Worm (Caenorhabditis elegans) whole organism, L3 larva: ENCODE measurements around the gene F33G12.7.
A peak's percentile ranks its signal among the peaks of the same experiment; 100 is the strongest.

Experiments
- R02D3.7 ChIP-seq: fragments of 150-350 bp; optimal IDR thresholded peaks from 2 replicates; lab custom pipeline; 2014; ENCODE audit warnings: missing biosample characterization, missing genetic modification characterization
- aly-2 ChIP-seq: fragments of 150-350 bp; optimal IDR thresholded peaks from 2 replicates; lab custom pipeline; 2014; ENCODE audit warnings: missing biosample characterization, missing genetic modification characterization
- ama-1 ChIP-seq: fragments of 150-350 bp; optimal IDR thresholded peaks from 2 replicates; lab custom pipeline; 2018
- ceh-16 ChIP-seq: sonication (generic microtip); optimal IDR thresholded peaks from 2 replicates; lab custom pipeline; 2017; ENCODE audit warnings: missing biosample characterization, missing genetic modification characterization
- ceh-28 ChIP-seq: fragments of 150-350 bp; optimal IDR thresholded peaks from 2 replicates; lab custom pipeline; 2014; ENCODE audit warnings: missing biosample characterization, missing genetic modification reagents, missing genetic modification characterization
- ceh-82 ChIP-seq: fragments of 150-350 bp; optimal IDR thresholded peaks from 2 replicates; lab custom pipeline; 2014; ENCODE audit warnings: missing biosample characterization, missing genetic modification characterization
- ceh-9 ChIP-seq: sonication (generic microtip); optimal IDR thresholded peaks from 2 replicates; lab custom pipeline; 2018; ENCODE audit warnings: missing biosample characterization, missing genetic modification characterization
- daf-12 ChIP-seq: fragments of 150-350 bp; optimal IDR thresholded peaks from 2 replicates; lab custom pipeline; 2014; ENCODE audit warnings: missing biosample characterization, missing genetic modification reagents, missing genetic modification characterization
- egl-27 ChIP-seq: sonication (generic microtip); optimal IDR thresholded peaks from 4 replicates; lab custom pipeline; 2017; ENCODE audit warnings: missing biosample characterization, missing genetic modification reagents, missing genetic modification characterization
- egl-5 ChIP-seq: fragments of 150-350 bp; optimal IDR thresholded peaks from 2 replicates; lab custom pipeline; 2017; ENCODE audit warnings: missing biosample characterization, missing genetic modification reagents, missing genetic modification characterization, inconsistent platforms
- elt-1 ChIP-seq: fragments of 150-350 bp; optimal IDR thresholded peaks from 2 replicates; lab custom pipeline; 2014; ENCODE audit warnings: missing biosample characterization, missing genetic modification characterization
- elt-2 ChIP-seq: sonication (generic microtip); optimal IDR thresholded peaks from 2 replicates; lab custom pipeline; 2016; ENCODE audit warnings: missing genetic modification reagents, mild to moderate bottlenecking, missing genetic modification characterization, missing compliant biosample characterization
- elt-3 ChIP-seq, 3 experiments: fragments of 150-350 bp in 1 of 3; sonication (generic microtip) in 2 of 3; optimal IDR thresholded peaks; 2 replicates in 2 of 3; 4 replicates in 1 of 3; lab custom pipeline; 2014 to 2017; ENCODE audit warnings: missing biosample characterization in 3 of 3, missing genetic modification characterization in 3 of 3
- eor-1 ChIP-seq, 2 experiments: fragments of 150-350 bp; optimal IDR thresholded peaks; 2 replicates each; lab custom pipeline; 2014 to 2018; ENCODE audit warnings: missing biosample characterization in 2 of 2, missing genetic modification characterization in 2 of 2
- fkh-10 ChIP-seq: sonication (generic microtip); optimal IDR thresholded peaks from 2 replicates; lab custom pipeline; 2017; ENCODE audit warnings: missing biosample characterization, missing genetic modification reagents, missing genetic modification characterization
- fkh-2 ChIP-seq: fragments of 150-350 bp; optimal IDR thresholded peaks from 2 replicates; lab custom pipeline; 2014; ENCODE audit warnings: missing biosample characterization, missing genetic modification reagents, missing genetic modification characterization
- fos-1 ChIP-seq: fragments of 150-350 bp; optimal IDR thresholded peaks from 2 replicates; lab custom pipeline; 2014; ENCODE audit warnings: missing biosample characterization, missing genetic modification characterization
- hmg-11 ChIP-seq: sonication (generic microtip); optimal IDR thresholded peaks from 2 replicates; lab custom pipeline; 2016; ENCODE audit warnings: missing genetic modification characterization, missing compliant biosample characterization
- jun-1 ChIP-seq: fragments of 150-350 bp; optimal IDR thresholded peaks from 2 replicates; lab custom pipeline; 2014; ENCODE audit warnings: missing biosample characterization, missing genetic modification reagents, missing genetic modification characterization
- lin-15B ChIP-seq: fragments of 150-350 bp; optimal IDR thresholded peaks from 2 replicates; lab custom pipeline; 2014; ENCODE audit warnings: missing biosample characterization, missing genetic modification characterization
- lin-39 ChIP-seq: fragments of 150-350 bp; optimal IDR thresholded peaks from 2 replicates; lab custom pipeline; 2018; ENCODE audit warnings: missing biosample characterization, missing genetic modification reagents, missing genetic modification characterization
- lsy-12 ChIP-seq: sonication (generic microtip); optimal IDR thresholded peaks from 2 replicates; lab custom pipeline; 2016; ENCODE audit warnings: mild to moderate bottlenecking, missing genetic modification characterization, missing compliant biosample characterization
- mdl-1 ChIP-seq: fragments of 150-350 bp; optimal IDR thresholded peaks from 2 replicates; lab custom pipeline; 2014; ENCODE audit warnings: missing biosample characterization, missing genetic modification characterization
- mml-1 ChIP-seq: fragments of 150-350 bp; sonication (generic microtip); optimal IDR thresholded peaks from 3 replicates; lab custom pipeline; 2014; ENCODE audit warnings: missing biosample characterization, missing genetic modification characterization
- nfya-1 ChIP-seq: sonication (generic microtip); optimal IDR thresholded peaks from 2 replicates; lab custom pipeline; 2017; ENCODE audit warnings: missing genetic modification characterization, mild to moderate bottlenecking, missing compliant biosample characterization, antibody characterized with exemption, moderate library complexity; ENCODE audit not compliant: insufficient read depth
- nhr-11 ChIP-seq: fragments of 150-350 bp; optimal IDR thresholded peaks from 2 replicates; lab custom pipeline; 2014; ENCODE audit warnings: missing biosample characterization, missing genetic modification characterization
- nhr-12 ChIP-seq: fragments of 150-350 bp; optimal IDR thresholded peaks from 2 replicates; lab custom pipeline; 2014; ENCODE audit warnings: missing biosample characterization, missing genetic modification characterization
- nhr-23 ChIP-seq: fragments of 150-350 bp; optimal IDR thresholded peaks from 2 replicates; lab custom pipeline; 2014; ENCODE audit warnings: missing biosample characterization, missing genetic modification reagents, missing genetic modification characterization
- nhr-237 ChIP-seq: fragments of 150-350 bp; optimal IDR thresholded peaks from 2 replicates; lab custom pipeline; 2014; ENCODE audit warnings: missing biosample characterization, missing genetic modification characterization
- nhr-25 ChIP-seq: sonication (generic microtip); optimal IDR thresholded peaks from 2 replicates; lab custom pipeline; 2017; ENCODE audit warnings: missing biosample characterization, missing genetic modification characterization
- nhr-28 ChIP-seq: fragments of 150-350 bp; optimal IDR thresholded peaks from 2 replicates; lab custom pipeline; 2014; ENCODE audit warnings: missing biosample characterization, missing genetic modification characterization
- nhr-43 ChIP-seq: sonication (generic microtip); optimal IDR thresholded peaks from 2 replicates; lab custom pipeline; 2016; ENCODE audit warnings: mild to moderate bottlenecking, missing genetic modification characterization, missing compliant biosample characterization; ENCODE audit not compliant: poor library complexity, severe bottlenecking
- nhr-67 ChIP-seq: fragments of 150-350 bp; optimal IDR thresholded peaks from 2 replicates; lab custom pipeline; 2014; ENCODE audit warnings: missing biosample characterization, missing genetic modification characterization
- nhr-76 ChIP-seq: fragments of 150-350 bp; sonication (generic microtip); optimal IDR thresholded peaks from 5 replicates; lab custom pipeline; 2014; ENCODE audit warnings: missing biosample characterization, missing genetic modification characterization
- nhr-77 ChIP-seq: fragments of 150-350 bp; optimal IDR thresholded peaks from 2 replicates; lab custom pipeline; 2014; ENCODE audit warnings: missing biosample characterization, missing genetic modification characterization
- pha-4 ChIP-seq: fragments of 150-350 bp; optimal IDR thresholded peaks from 2 replicates; lab custom pipeline; 2014; ENCODE audit warnings: missing biosample characterization, missing genetic modification reagents, missing genetic modification characterization
- pqm-1 ChIP-seq: fragments of 150-350 bp; optimal IDR thresholded peaks from 2 replicates; lab custom pipeline; 2017; ENCODE audit warnings: missing biosample characterization, missing genetic modification characterization, inconsistent platforms
- sea-2 ChIP-seq: fragments of 150-350 bp; sonication (generic microtip); optimal IDR thresholded peaks from 4 replicates; lab custom pipeline; 2014; ENCODE audit warnings: missing biosample characterization, missing genetic modification reagents, missing genetic modification characterization
- skn-1 ChIP-seq: fragments of 150-350 bp; optimal IDR thresholded peaks from 2 replicates; lab custom pipeline; 2014; ENCODE audit warnings: missing biosample characterization, missing genetic modification characterization
- snpc-4 ChIP-seq: fragments of 150-350 bp; optimal IDR thresholded peaks from 2 replicates; lab custom pipeline; 2014; ENCODE audit warnings: missing biosample characterization, missing genetic modification characterization
- tbx-2 ChIP-seq: sonication (generic microtip); optimal IDR thresholded peaks from 2 replicates; lab custom pipeline; 2016; ENCODE audit warnings: mild to moderate bottlenecking, missing genetic modification characterization, missing compliant biosample characterization
- unc-39 ChIP-seq: sonication (generic microtip); optimal IDR thresholded peaks from 4 replicates; lab custom pipeline; 2017; ENCODE audit warnings: missing biosample characterization, missing genetic modification characterization
- unc-62 ChIP-seq: fragments of 150-350 bp; sonication (generic microtip); optimal IDR thresholded peaks from 4 replicates; lab custom pipeline; 2014; ENCODE audit warnings: missing biosample characterization, missing genetic modification reagents, missing genetic modification characterization
- zag-1 ChIP-seq: fragments of 150-350 bp; optimal IDR thresholded peaks from 2 replicates; lab custom pipeline; 2014; ENCODE audit warnings: missing biosample characterization, missing genetic modification characterization
- ztf-11 ChIP-seq: fragments of 150-350 bp; optimal IDR thresholded peaks from 2 replicates; lab custom pipeline; 2014; ENCODE audit warnings: missing biosample characterization, missing genetic modification characterization
- ztf-4 ChIP-seq: fragments of 150-350 bp; optimal IDR thresholded peaks from 2 replicates; lab custom pipeline; 2014; ENCODE audit warnings: missing biosample characterization, missing genetic modification characterization

F33G12.7 gene

ce11 chrII:5067927-5068326 is 27.4 kb upstream of the F33G12.7 start, which contains the start of gene C27A2.8:
Gene C27A2.8 (minus strand): TSS chrII:5068043.
- TF ChIP-seq ama-1 (lab: Kevin White, UChicago) (no peak), egl-5 (no peak), fkh-10 (no peak), nhr-23 (tag; lab: Kevin White, UChicago) (no peak), eor-1 (tag; optimal IDR thresholded peaks at IDR 0.05; lab: Kevin White, UChicago) (no peak), pqm-1 (no peak), elt-2 (tag; lab: Kevin White, UChicago) (no peak), ceh-9 (tag; lab: Kevin White, UChicago) (no peak)

- TF ChIP-seq hmg-11 (tag; lab: Kevin White, UChicago), result no peak
- no peak for TF ChIP-seq mdl-1 (tag; lab: Kevin White, UChicago)
- no peak for TF ChIP-seq fos-1 (tag; lab: Kevin White, UChicago)
- no peak for TF ChIP-seq ceh-9 (tag; lab: Kevin White, UChicago)
- no peak for TF ChIP-seq snpc-4 (tag; lab: Kevin White, UChicago)
- TF ChIP-seq zag-1 (tag; lab: Kevin White, UChicago), result no peak
- TF ChIP-seq sea-2 (GFP tag; lab: Kevin White, UChicago), result no peak
- no peak for TF ChIP-seq nhr-77 (tag; lab: Kevin White, UChicago)
- TF ChIP-seq mml-1 (tag; lab: Kevin White, UChicago), result no peak
- no peak for TF ChIP-seq ztf-11 (tag; lab: Kevin White, UChicago)
- no peak for TF ChIP-seq ama-1 (lab: Kevin White, UChicago)
- TF ChIP-seq nhr-25 (tag; lab: Kevin White, UChicago), result no peak
- TF ChIP-seq pqm-1, result no peak
These were observed 26.5 kb upstream of the F33G12.7 start for ce11 chrII:5066967-5067366.

- no peak for TF ChIP-seq ztf-4 (tag; lab: Kevin White, UChicago)
- TF ChIP-seq elt-3 (tag; optimal IDR thresholded peaks at IDR 0.05; lab: Kevin White, UChicago), result no peak
- TF ChIP-seq tbx-2, result no peak
- peak; percentile 16 for TF ChIP-seq lin-39
- TF ChIP-seq ceh-16 (tag; lab: Kevin White, UChicago), result no peak
- no peak for TF ChIP-seq ceh-9 (tag; lab: Kevin White, UChicago)
- peak; percentile 57 for TF ChIP-seq skn-1 (tag; lab: Kevin White, UChicago)
- no peak for TF ChIP-seq eor-1 (tag; optimal IDR thresholded peaks at IDR 0.05; lab: Kevin White, UChicago)
- no peak for TF ChIP-seq unc-39 (tag; lab: Kevin White, UChicago)
- no peak for TF ChIP-seq nhr-11 (tag; lab: Kevin White, UChicago)
- TF ChIP-seq egl-27 (tag; lab: Kevin White, UChicago), result no peak
- no peak for TF ChIP-seq ceh-28
- TF ChIP-seq nhr-12, result no peak
- no peak for TF ChIP-seq zag-1 (tag; lab: Kevin White, UChicago)
- no peak for TF ChIP-seq nhr-67 (tag; lab: Kevin White, UChicago)
- TF ChIP-seq lsy-12 (tag; lab: Kevin White, UChicago), result no peak
- no peak for TF ChIP-seq elt-2 (tag; lab: Kevin White, UChicago)
- TF ChIP-seq fos-1 (tag; lab: Kevin White, UChicago), result no peak
- TF ChIP-seq ceh-82, result no peak
- peak; percentile 36 for TF ChIP-seq pqm-1
- no peak for TF ChIP-seq mdl-1 (tag; lab: Kevin White, UChicago)
- TF ChIP-seq fkh-2 (tag; lab: Kevin White, UChicago), result no peak
- peak; percentile 23 for TF ChIP-seq R02D3.7
- TF ChIP-seq nhr-76, result no peak
- TF ChIP-seq egl-5, result peak; percentile 74
- peak; percentile 80 for TF ChIP-seq nhr-23 (tag; lab: Kevin White, UChicago)
- TF ChIP-seq nfya-1 (tag; lab: Kevin White, UChicago), result peak; percentile 81
- TF ChIP-seq daf-12 (tag; lab: Kevin White, UChicago), result no peak
- TF ChIP-seq nhr-43, result peak; percentile 51
- TF ChIP-seq pha-4, result no peak
- peak; percentile 86 for TF ChIP-seq snpc-4 (tag; lab: Kevin White, UChicago)
- TF ChIP-seq nhr-237, result no peak
- TF ChIP-seq ztf-11 (tag; lab: Kevin White, UChicago), result no peak
- no peak for TF ChIP-seq aly-2 (tag; lab: Kevin White, UChicago)
- no peak for TF ChIP-seq nhr-77 (tag; lab: Kevin White, UChicago)
- no peak for TF ChIP-seq mml-1 (tag; lab: Kevin White, UChicago)
- TF ChIP-seq jun-1 (tag; lab: Kevin White, UChicago), result peak; percentile 2
- no peak for TF ChIP-seq hmg-11 (tag; lab: Kevin White, UChicago)
- TF ChIP-seq ama-1 (lab: Kevin White, UChicago), result no peak
- no peak for TF ChIP-seq nhr-28 (tag; lab: Kevin White, UChicago)
- TF ChIP-seq elt-1 (tag; lab: Kevin White, UChicago), result no peak
- no peak for TF ChIP-seq unc-62 (GFP tag; lab: Kevin White, UChicago)
- TF ChIP-seq fkh-10, result peak; percentile 13
- no peak for TF ChIP-seq sea-2 (GFP tag; lab: Kevin White, UChicago)
- no peak for TF ChIP-seq nhr-25 (tag; lab: Kevin White, UChicago)
- TF ChIP-seq lin-15B (tag; lab: Kevin White, UChicago), result peak; percentile 90
These were observed 21.4 kb upstream of the F33G12.7 start, which contains the start of gene smc-5 for ce11 chrII:5061794-5062368. Gene smc-5 (plus strand): TSS chrII:5062125.
